Worm (Caenorhabditis elegans) whole organism, L2 larva: ENCODE results near the gene T04F3.1.

Source experiments
- R02D3.7 ChIP-seq: fragments of 150-350 bp; optimal IDR thresholded peaks from 2 replicates; lab custom pipeline; 2014; ENCODE audit warnings: missing biosample characterization, missing genetic modification characterization
- Y55F3AM.14 ChIP-seq: fragments of 200-800 bp; sonication (Bioruptor generic); optimal IDR thresholded peaks from 2 replicates; lab custom pipeline; 2018; ENCODE audit warnings: mild to moderate bottlenecking, missing genetic modification characterization, missing compliant biosample characterization
- ZK546.5 ChIP-seq: sonication (generic microtip); optimal IDR thresholded peaks from 2 replicates; lab custom pipeline; 2017; ENCODE audit warnings: missing biosample characterization, missing genetic modification characterization
- alr-1 ChIP-seq: fragments of 150-350 bp; optimal IDR thresholded peaks from 2 replicates; lab custom pipeline; 2014; ENCODE audit warnings: missing biosample characterization, missing genetic modification characterization
- ama-1 ChIP-seq: fragments of 150-350 bp; optimal IDR thresholded peaks from 2 replicates; lab custom pipeline; 2018; ENCODE audit warnings: inconsistent platforms
- lin-39 ChIP-seq: fragments of 150-350 bp; optimal IDR thresholded peaks from 2 replicates; lab custom pipeline; 2014; ENCODE audit warnings: missing biosample characterization, missing genetic modification reagents, missing genetic modification characterization
- lsy-2 ChIP-seq, 2 experiments: fragments of 150-350 bp in 1 of 2; sonication (generic microtip) in 1 of 2; optimal IDR thresholded peaks; 2 replicates each; lab custom pipeline; 2014 to 2017; ENCODE audit warnings: missing biosample characterization in 2 of 2, missing genetic modification characterization in 2 of 2
- mab-5 ChIP-seq: fragments of 150-350 bp; optimal IDR thresholded peaks from 2 replicates; lab custom pipeline; 2014; ENCODE audit warnings: missing biosample characterization, missing genetic modification characterization
- nhr-23 ChIP-seq: fragments of 150-350 bp; optimal IDR thresholded peaks from 2 replicates; lab custom pipeline; 2014; ENCODE audit warnings: missing biosample characterization, missing genetic modification reagents, missing genetic modification characterization
- unc-39 ChIP-seq: fragments of 150-350 bp; optimal IDR thresholded peaks from 2 replicates; lab custom pipeline; 2014; ENCODE audit warnings: missing biosample characterization, missing genetic modification characterization
- unc-62 ChIP-seq: fragments of 150-350 bp; optimal IDR thresholded peaks from 2 replicates; lab custom pipeline; 2014; ENCODE audit warnings: missing biosample characterization, missing genetic modification reagents, missing genetic modification characterization
- ztf-11 ChIP-seq: sonication (generic microtip); optimal IDR thresholded peaks from 2 replicates; lab custom pipeline; 2017; ENCODE audit warnings: missing biosample characterization, missing genetic modification characterization
- ztf-4 ChIP-seq: fragments of 150-350 bp; optimal IDR thresholded peaks from 2 replicates; lab custom pipeline; 2014; ENCODE audit warnings: missing biosample characterization, missing genetic modification characterization

- no peak for TF ChIP-seq Y55F3AM.14 (GFP tag; lab: Kevin White, UChicago)
- peak; percentile 32 for TF ChIP-seq ama-1 (lab: Kevin White, UChicago)
- TF ChIP-seq ztf-11 (tag; lab: Kevin White, UChicago), result no peak
- no peak for TF ChIP-seq R02D3.7 (tag; lab: Kevin White, UChicago)
- no peak for TF ChIP-seq lin-39 (tag; lab: Kevin White, UChicago)
- TF ChIP-seq unc-39 (tag; lab: Kevin White, UChicago), result no peak
- no peak for TF ChIP-seq alr-1 (tag; lab: Kevin White, UChicago)
- TF ChIP-seq unc-62 (GFP tag; lab: Kevin White, UChicago), result no peak
- TF ChIP-seq ZK546.5 (tag; lab: Kevin White, UChicago), result no peak
- TF ChIP-seq ztf-4 (tag; lab: Kevin White, UChicago), result no peak
- no peak for TF ChIP-seq nhr-23 (tag; lab: Kevin White, UChicago)
- no peak for TF ChIP-seq mab-5
- TF ChIP-seq lsy-2 (tag; optimal IDR thresholded peaks at IDR 0.05; lab: Kevin White, UChicago), result no peak
Measured at ce11 chrV:11770053-11770517, 30.2 kb downstream of the T04F3.1 start, which contains the start of gene F55A11.4.
